Worm (Caenorhabditis elegans): ENCODE results near the gene nlp-2.
A peak's percentile ranks its signal among the peaks of the same experiment; 100 is the strongest.

Gene nlp-2

DNA sequence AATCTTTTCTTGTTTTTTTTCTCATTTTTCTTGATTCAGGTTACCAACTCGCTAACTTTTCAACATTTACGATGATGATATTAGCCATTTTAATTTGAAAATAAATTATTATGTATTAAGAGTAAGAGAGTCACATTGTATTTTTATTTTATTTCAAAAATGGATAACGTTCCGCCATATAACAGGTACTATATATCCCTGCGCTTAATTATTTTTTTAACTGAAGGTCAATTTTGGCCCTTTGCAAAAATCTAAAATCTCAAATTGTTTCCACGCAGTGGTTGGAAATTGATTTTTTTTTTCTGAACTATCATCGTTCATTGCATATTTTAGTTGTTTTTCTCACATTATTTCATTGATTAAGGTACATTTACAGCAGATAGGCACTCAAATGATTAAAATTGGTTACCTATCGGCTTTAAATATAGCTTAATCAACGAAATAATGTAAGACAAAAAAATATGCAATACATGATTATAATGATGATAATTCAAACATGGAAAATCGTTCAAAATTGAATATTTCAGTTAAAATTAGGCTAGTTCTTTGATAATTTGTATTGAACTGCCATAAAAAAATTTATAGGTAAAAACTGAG, 20.2 kb upstream of the nlp-2 start (continued):
- TF ChIP-seq daf-12 (tag; optimal IDR thresholded peaks at IDR 0.05) (no peak), hif-1 (tag; optimal IDR thresholded peaks at IDR 0.05) (peak; percentile 33 to 50), Y75B8A.6 (GFP tag; IDR thresholded peaks at IDR 0.05) (no peak; the same call in 1 of the 2 replicates), sdz-12 (GFP tag; optimal IDR thresholded peaks at IDR 0.05) (no peak), ceh-28 (tag; optimal IDR thresholded peaks at IDR 0.05) (peak; percentile 62), F37D6.2 (tag; optimal IDR thresholded peaks at IDR 0.05) (peak; percentile 94), hlh-30 (tag; optimal IDR thresholded peaks at IDR 0.05; ENCODE audit: insufficient read depth) (peak; percentile 91), lin-13 (GFP tag; optimal IDR thresholded peaks at IDR 0.05) (peak; percentile 63), attf-4 (tag; optimal IDR thresholded peaks at IDR 0.05) (no peak), gei-8 (GFP tag; optimal IDR thresholded peaks at IDR 0.05) (no peak), ZK337.2 (GFP tag; IDR thresholded peaks at IDR 0.05) (peak; percentile 72), ceh-62 (tag; optimal IDR thresholded peaks at IDR 0.05) (no peak), nhr-111 (GFP tag; optimal IDR thresholded peaks at IDR 0.05) (no peak), ceh-32 (tag; optimal IDR thresholded peaks at IDR 0.05; ENCODE audit: poor library complexity) (peak; percentile 48), aha-1 (tag) (peak; percentile 27), nhr-28 (tag; optimal IDR thresholded peaks at IDR 0.05) (peak; percentile 82), lin-15B (tag; optimal IDR thresholded peaks at IDR 0.05) (peak; percentile 10), snpc-4 (tag; optimal IDR thresholded peaks at IDR 0.05) (no peak), egl-43 (GFP tag; IDR thresholded peaks at IDR 0.05) (0 out of 2 replicates have a peak, but pooled peaks have one; percentile 42), mes-2 (tag; optimal IDR thresholded peaks at IDR 0.05; ENCODE audit: poor library complexity, severe bottlenecking) (peak; percentile 88), F26F4.8 (GFP tag; conservative IDR thresholded peaks at IDR 0.05) (no peak), rbr-2 (tag; optimal IDR thresholded peaks at IDR 0.05) (peak; percentile 96), nhr-25 (tag; optimal IDR thresholded peaks at IDR 0.05; ENCODE audit: borderline replicate concordance, insufficient read depth) (peak; percentile 13), lin-38 (GFP tag; IDR thresholded peaks at IDR 0.05) (peak; percentile 74), vab-7 (GFP tag; IDR thresholded peaks at IDR 0.05) (peak; percentile 83), T20F7.1 (GFP tag; optimal IDR thresholded peaks at IDR 0.05) (peak; percentile 89), set-16 (GFP tag; IDR thresholded peaks at IDR 0.05) (no peak), lsy-2 (tag; optimal IDR thresholded peaks at IDR 0.05) (peak; percentile 87 to 95), duxl-1 (tag; optimal IDR thresholded peaks at IDR 0.05; ENCODE audit: poor library complexity) (peak; percentile 98), mxl-3 (GFP tag; optimal IDR thresholded peaks at IDR 0.05) (peak; percentile 30), cey-2 (tag; optimal IDR thresholded peaks at IDR 0.05; ENCODE audit: borderline replicate concordance, insufficient read depth) (peak; percentile 59), Y48G9A.11 (GFP tag; IDR thresholded peaks at IDR 0.05) (no peak), mdt-29 (GFP tag; IDR thresholded peaks at IDR 0.05) (peak; percentile 44; the same call in 1 of the 2 replicates), nhr-11 (tag; optimal IDR thresholded peaks at IDR 0.05) (peak; percentile 70), Y105C5A.15 (GFP tag; IDR thresholded peaks at IDR 0.05) (no peak), ama-1 (optimal IDR thresholded peaks at IDR 0.05) (no peak), hmg-1.1 (GFP tag; IDR thresholded peaks at IDR 0.05) (peak; percentile 98), dmd-9 (GFP tag; IDR thresholded peaks at IDR 0.05) (peak; percentile 68; the same call in 1 of the 2 replicates), aly-2 (tag; optimal IDR thresholded peaks at IDR 0.05) (no peak)

ce11 chrX:2362872-2363271, 18.3 kb upstream of the nlp-2 start:
- TF ChIP-seq snpc-1.2 (GFP tag; IDR thresholded peaks at IDR 0.05), result peak; percentile 68
- TF ChIP-seq php-3 (GFP tag; IDR thresholded peaks at IDR 0.05), result no peak
- 0 out of 2 replicates have a peak, but pooled peaks have one; percentile 42 for TF ChIP-seq Y105C5A.15 (GFP tag; IDR thresholded peaks at IDR 0.05)
- peak; percentile 23; the same call in 1 of the 2 replicates for TF ChIP-seq Y48G9A.11 (GFP tag; IDR thresholded peaks at IDR 0.05)
- TF ChIP-seq ZK337.2 (GFP tag; IDR thresholded peaks at IDR 0.05), result no peak
